Fruit fly (Drosophila melanogaster) whole organism, embryonic: Measurements from ENCODE around the gene CG15403.

Source experiments
- Abd-B ChIP-seq: fragments of 200-800 bp; sonication (Bioruptor generic); optimal IDR thresholded peaks from 2 replicates; lab custom pipeline; 2018; ENCODE audit warnings: missing biosample characterization, mild to moderate bottlenecking, missing genetic modification characterization, moderate library complexity
- CG10321 ChIP-seq: fragments of 200-800 bp; sonication (Bioruptor generic); IDR thresholded peaks from 2 replicates; pipeline ENCODE4 v1.3.6; 2022; ENCODE audit warnings: missing biosample characterization, missing genetic modification characterization
- CG12219 ChIP-seq: fragments of 200-800 bp; sonication (Bioruptor generic); optimal IDR thresholded peaks from 3 replicates; lab custom pipeline; 2018; ENCODE audit warnings: missing biosample characterization, mild to moderate bottlenecking, missing genetic modification characterization
- CG12236 ChIP-seq: fragments of 200-800 bp; sonication (Bioruptor generic); optimal IDR thresholded peaks from 2 replicates; lab custom pipeline; 2016; ENCODE audit warnings: missing biosample characterization, missing genetic modification characterization
- CG12299 ChIP-seq: fragments of 200-800 bp; sonication (Bioruptor generic); optimal IDR thresholded peaks from 2 replicates; lab custom pipeline; 2018; ENCODE audit warnings: missing biosample characterization, mild to moderate bottlenecking, missing genetic modification characterization
- CG12391 ChIP-seq: fragments of 200-800 bp; sonication (Bioruptor generic); optimal IDR thresholded peaks from 3 replicates; lab custom pipeline; 2018; ENCODE audit warnings: missing biosample characterization, mild to moderate bottlenecking, missing genetic modification characterization, moderate library complexity
- CG17912 ChIP-seq: fragments of 200-800 bp; sonication (Bioruptor generic); optimal IDR thresholded peaks from 2 replicates; lab custom pipeline; 2018; ENCODE audit warnings: missing biosample characterization, mild to moderate bottlenecking, missing genetic modification characterization
- CG18599 ChIP-seq: fragments of 200-800 bp; sonication (Bioruptor generic); optimal IDR thresholded peaks from 3 replicates; lab custom pipeline; 2017; ENCODE audit warnings: missing biosample characterization, missing genetic modification characterization, mild to moderate bottlenecking, moderate library complexity, missing genetic modification reagents
- CG2712 ChIP-seq: fragments of 200-800 bp; optimal IDR thresholded peaks from 3 replicates; lab custom pipeline; 2019; ENCODE audit warnings: missing biosample characterization, mild to moderate bottlenecking, missing genetic modification characterization, moderate library complexity
- CG30020 ChIP-seq: fragments of 200-800 bp; optimal IDR thresholded peaks from 2 replicates; lab custom pipeline; 2019; ENCODE audit warnings: missing biosample characterization, mild to moderate bottlenecking, missing genetic modification characterization, moderate library complexity
- CG30431 ChIP-seq: fragments of 200-800 bp; sonication (Bioruptor generic); optimal IDR thresholded peaks from 2 replicates; lab custom pipeline; 2017; ENCODE audit warnings: missing biosample characterization, missing genetic modification characterization
- CG4730 ChIP-seq: fragments of 200-800 bp; sonication (Bioruptor generic); IDR thresholded peaks from 2 replicates; pipeline ENCODE4 v1.3.6; 2022; ENCODE audit warnings: missing biosample characterization, missing genetic modification characterization
- CG5245 ChIP-seq: fragments of 200-800 bp; sonication (Bioruptor generic); optimal IDR thresholded peaks from 3 replicates; lab custom pipeline; 2016; ENCODE audit warnings: missing biosample characterization, missing genetic modification characterization
- CG6791 ChIP-seq: fragments of 200-800 bp; sonication (Bioruptor generic); IDR thresholded peaks from 3 replicates; pipeline ENCODE4 v1.3.6; 2022; ENCODE audit warnings: missing biosample characterization, missing genetic modification characterization; ENCODE audit not compliant: partially characterized antibody
- CG6813 ChIP-seq: fragments of 200-800 bp; sonication (Bioruptor generic); optimal IDR thresholded peaks from 2 replicates; lab custom pipeline; 2017; ENCODE audit warnings: missing biosample characterization, missing genetic modification characterization, mild to moderate bottlenecking, moderate library complexity, missing genetic modification reagents
- CG7745 ChIP-seq: fragments of 200-800 bp; sonication (Bioruptor generic); optimal IDR thresholded peaks from 2 replicates; lab custom pipeline; 2018; ENCODE audit warnings: missing biosample characterization, mild to moderate bottlenecking, missing genetic modification characterization, moderate library complexity
- CG8388 ChIP-seq: fragments of 200-800 bp; sonication (Bioruptor generic); optimal IDR thresholded peaks from 2 replicates; lab custom pipeline; 2019; ENCODE audit warnings: missing biosample characterization, mild to moderate bottlenecking, missing genetic modification characterization, moderate library complexity
- CoRest ChIP-seq: fragments of 200-800 bp; sonication (Bioruptor generic); optimal IDR thresholded peaks from 3 replicates; lab custom pipeline; 2018; ENCODE audit warnings: missing biosample characterization, mild to moderate bottlenecking, missing genetic modification characterization, moderate library complexity
- Doc3 ChIP-seq: fragments of 200-800 bp; sonication (Bioruptor generic); IDR thresholded peaks from 3 replicates; pipeline ENCODE4 v1.3.6; 2022; ENCODE audit warnings: missing biosample characterization, missing genetic modification characterization; ENCODE audit not compliant: partially characterized antibody
- Dref ChIP-seq: fragments of 200-800 bp; sonication (Bioruptor generic); IDR thresholded peaks from 2 replicates; pipeline ENCODE4 v1.3.6; 2022; ENCODE audit warnings: missing biosample characterization, missing genetic modification characterization
- Hand ChIP-seq: fragments of 200-800 bp; sonication (Bioruptor generic); optimal IDR thresholded peaks from 2 replicates; lab custom pipeline; 2017; ENCODE audit warnings: mild to moderate bottlenecking, missing biosample characterization, missing genetic modification reagents, missing genetic modification characterization
- Hey ChIP-seq: fragments of 200-800 bp; sonication (Bioruptor generic); optimal IDR thresholded peaks from 3 replicates; lab custom pipeline; 2018; ENCODE audit warnings: missing biosample characterization, mild to moderate bottlenecking, missing genetic modification characterization
- Hr39 ChIP-seq: fragments of >200 bp; optimal IDR thresholded peaks from 2 replicates; lab custom pipeline; 2017
- MESR4 ChIP-seq: fragments of 200-800 bp; sonication (Bioruptor generic); optimal IDR thresholded peaks from 2 replicates; lab custom pipeline; 2018; ENCODE audit warnings: missing biosample characterization, mild to moderate bottlenecking, missing genetic modification characterization, moderate library complexity
- Med ChIP-seq: fragments of 200-800 bp; sonication (Bioruptor generic); peaks from one replicate; lab custom pipeline; 2016; ENCODE audit warnings: missing biosample characterization, missing genetic modification characterization, mild to moderate bottlenecking, inconsistent platforms, moderate library complexity
- NC2β ChIP-seq: fragments of 200-800 bp; sonication (Bioruptor generic); optimal IDR thresholded peaks from 2 replicates; lab custom pipeline; 2016; ENCODE audit warnings: missing biosample characterization, missing genetic modification characterization
- Pdp1 ChIP-seq, 2 experiments: fragments of 200-800 bp; sonication (Bioruptor generic); optimal IDR thresholded peaks; 3 replicates each; lab custom pipeline; 2016; ENCODE audit warnings: missing biosample characterization in 2 of 2, missing genetic modification characterization in 2 of 2, mild to moderate bottlenecking in 1 of 2, moderate library complexity in 1 of 2
- Sin3A ChIP-seq: fragments of >200 bp; optimal IDR thresholded peaks from 2 replicates; lab custom pipeline; 2018
- Xbp1 ChIP-seq: fragments of 200-800 bp; sonication (Bioruptor generic); optimal IDR thresholded peaks from 3 replicates; lab custom pipeline; 2016; ENCODE audit warnings: missing biosample characterization, mild to moderate bottlenecking, missing genetic modification characterization
- Xrp1 ChIP-seq: fragments of 200-800 bp; sonication (Bioruptor generic); IDR thresholded peaks from 2 replicates; pipeline ENCODE4 v1.3.6; 2022; ENCODE audit warnings: missing biosample characterization, missing genetic modification characterization
- ac ChIP-seq: fragments of 200-800 bp; sonication (Bioruptor generic); optimal IDR thresholded peaks from 3 replicates; lab custom pipeline; 2017; ENCODE audit warnings: missing biosample characterization, mild to moderate bottlenecking, missing genetic modification characterization
- bcd ChIP-seq: fragments of 200-800 bp; sonication (Bioruptor generic); optimal IDR thresholded peaks from 2 replicates; lab custom pipeline; 2017; ENCODE audit warnings: missing biosample characterization, mild to moderate bottlenecking, missing genetic modification characterization
- cwo ChIP-seq: fragments of 200-800 bp; sonication (Bioruptor generic); optimal IDR thresholded peaks from 3 replicates; lab custom pipeline; 2017; ENCODE audit warnings: missing biosample characterization, missing genetic modification characterization, mild to moderate bottlenecking, moderate library complexity, missing genetic modification reagents
- dan ChIP-seq: fragments of 200-800 bp; sonication (Bioruptor generic); IDR thresholded peaks from 2 replicates; pipeline ENCODE4 v1.3.6; 2022; ENCODE audit warnings: missing biosample characterization, missing genetic modification characterization
- danr ChIP-seq: fragments of 200-800 bp; sonication (Bioruptor generic); IDR thresholded peaks from 2 replicates; pipeline ENCODE4 v1.3.6; 2022; ENCODE audit warnings: missing biosample characterization, missing genetic modification characterization
- dimm ChIP-seq: fragments of 200-800 bp; sonication (Bioruptor generic); IDR thresholded peaks from 2 replicates; pipeline ENCODE4 v1.3.6; 2022; ENCODE audit warnings: missing biosample characterization, missing genetic modification characterization
- dm ChIP-seq: fragments of 200-800 bp; sonication (Bioruptor generic); optimal IDR thresholded peaks from 3 replicates; lab custom pipeline; 2016; ENCODE audit warnings: missing biosample characterization, missing genetic modification characterization
- h ChIP-seq: fragments of >200 bp; optimal IDR thresholded peaks from 2 replicates; lab custom pipeline; 2017
- insv ChIP-seq, 2 experiments: fragments of 200-800 bp; sonication (Bioruptor generic); optimal IDR thresholded peaks; 3 replicates each; lab custom pipeline; 2016 to 2018; ENCODE audit warnings: missing biosample characterization in 2 of 2, missing genetic modification characterization in 2 of 2
- lilli ChIP-seq: fragments of 200-800 bp; sonication (Bioruptor generic); optimal IDR thresholded peaks from 3 replicates; lab custom pipeline; 2016; ENCODE audit warnings: missing biosample characterization, missing genetic modification characterization
- lola ChIP-seq, 3 experiments: fragments of >200 bp in 2 of 3; fragments of 200-800 bp in 1 of 3; sonication (Bioruptor generic) in 1 of 3; optimal IDR thresholded peaks; 2 replicates each; lab custom pipeline; 2017 to 2019; ENCODE audit warnings: missing biosample characterization in 3 of 3, missing genetic modification characterization in 3 of 3, mild to moderate bottlenecking in 1 of 3, moderate library complexity in 1 of 3
- nau ChIP-seq: fragments of 200-800 bp; sonication (Bioruptor generic); optimal IDR thresholded peaks from 3 replicates; lab custom pipeline; 2017; ENCODE audit warnings: missing biosample characterization, mild to moderate bottlenecking, missing genetic modification characterization, missing genetic modification reagents
- odd ChIP-seq: fragments of 200-800 bp; sonication (Bioruptor generic); optimal IDR thresholded peaks from 2 replicates; lab custom pipeline; 2017; ENCODE audit warnings: missing biosample characterization, mild to moderate bottlenecking, missing genetic modification characterization
- org-1 ChIP-seq: fragments of 200-800 bp; sonication (Bioruptor generic); optimal IDR thresholded peaks from 2 replicates; lab custom pipeline; 2017; ENCODE audit warnings: missing biosample characterization, missing genetic modification characterization
- otp ChIP-seq: fragments of 200-800 bp; sonication (Bioruptor generic); IDR thresholded peaks from 3 replicates; pipeline ENCODE4, ENCODE4 v1.3.6; 2022; ENCODE audit warnings: missing biosample characterization, missing genetic modification characterization
- ro ChIP-seq: fragments of 200-800 bp; sonication (Bioruptor generic); IDR thresholded peaks from 2 replicates; pipeline ENCODE4 v1.3.6; 2022; ENCODE audit warnings: missing biosample characterization, missing genetic modification characterization
- salm ChIP-seq: fragments of 200-800 bp; sonication (Bioruptor generic); optimal IDR thresholded peaks from 2 replicates; lab custom pipeline; 2018; ENCODE audit warnings: missing biosample characterization, mild to moderate bottlenecking, missing genetic modification characterization
- slp2 ChIP-seq: fragments of 200-800 bp; sonication (Bioruptor generic); optimal IDR thresholded peaks from 2 replicates; lab custom pipeline; 2016; ENCODE audit warnings: missing biosample characterization, missing genetic modification characterization
- ssp ChIP-seq: fragments of 200-800 bp; sonication (Bioruptor generic); IDR thresholded peaks from 2 replicates; pipeline ENCODE4 v1.3.6; 2022; ENCODE audit warnings: missing biosample characterization, missing genetic modification characterization
- vfl ChIP-seq: fragments of 200-800 bp; sonication (Bioruptor generic); optimal IDR thresholded peaks from 2 replicates; lab custom pipeline; 2016; ENCODE audit warnings: missing biosample characterization, missing genetic modification characterization
- vvl ChIP-seq: fragments of 200-800 bp; sonication (Bioruptor generic); IDR thresholded peaks from 2 replicates; pipeline ENCODE4 v1.3.6; 2022; ENCODE audit warnings: missing biosample characterization, missing genetic modification characterization

The CG15403 gene

DNA sequence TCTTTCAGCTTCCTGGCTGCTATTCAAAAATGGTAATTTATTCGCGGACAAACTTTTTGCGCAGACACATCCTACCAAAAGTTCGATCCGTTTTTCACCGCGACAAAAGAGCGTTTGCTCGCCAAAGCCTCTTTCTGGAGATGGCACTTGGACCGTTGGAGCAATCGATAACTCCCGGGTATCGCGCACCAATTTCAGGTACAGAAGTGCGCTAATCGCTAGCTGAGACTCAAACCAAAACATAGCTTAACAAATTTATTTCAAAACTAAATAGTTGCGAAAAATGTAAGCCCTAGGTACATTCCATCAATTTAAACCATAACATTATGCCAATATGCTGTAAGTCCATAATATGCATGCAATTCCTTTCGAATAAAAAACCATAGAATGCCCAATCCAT lies 16.3 kb downstream of the CG15403 start, which contains the start of gene toc (continued):
- no peak for TF ChIP-seq CG18599 (GFP tag; lab: Kevin White, UChicago)
- no peak for TF ChIP-seq slp2 (GFP tag; lab: Kevin White, UChicago)
- no peak for TF ChIP-seq Xrp1 (GFP tag; lab: Robert Waterston, UW)
- TF ChIP-seq MESR4 (GFP tag; lab: Kevin White, UChicago): peak; percentile 29
- TF ChIP-seq dimm (GFP tag; lab: Robert Waterston, UW): no peak
- no peak for TF ChIP-seq h
- no peak for TF ChIP-seq CG2712 (tag; lab: Kevin White, UChicago)
- TF ChIP-seq dan: no peak
- no peak for TF ChIP-seq insv (GFP tag; optimal IDR thresholded peaks at IDR 0.05; lab: Kevin White, UChicago)
- TF ChIP-seq Abd-B (GFP tag; lab: Kevin White, UChicago): no peak
- TF ChIP-seq CG12391 (tag; lab: Kevin White, UChicago): peak; percentile 21
- TF ChIP-seq NC2β: no peak
- no peak for TF ChIP-seq CG4730 (GFP tag; lab: Robert Waterston, UW)
- no peak for TF ChIP-seq odd (GFP tag; lab: Kevin White, UChicago)
- no peak for TF ChIP-seq CG12219 (GFP tag; lab: Kevin White, UChicago)
- TF ChIP-seq CG7745 (tag; lab: Kevin White, UChicago): no peak
- TF ChIP-seq CG12236 (GFP tag; lab: Kevin White, UChicago): no peak
- no peak for TF ChIP-seq CG5245 (GFP tag; lab: Kevin White, UChicago)
- TF ChIP-seq CG17912: no peak
- TF ChIP-seq ssp (GFP tag; lab: Robert Waterston, UW): no peak
- TF ChIP-seq cwo (GFP tag; lab: Kevin White, UChicago): no peak
- TF ChIP-seq lola (GFP tag; optimal IDR thresholded peaks at IDR 0.05; lab: Kevin White, UChicago): no peak
- TF ChIP-seq Dref (GFP tag; lab: Robert Waterston, UW): peak; percentile 91
- TF ChIP-seq ac (GFP tag; lab: Kevin White, UChicago): no peak
- TF ChIP-seq Hand (GFP tag; lab: Kevin White, UChicago): no peak
- TF ChIP-seq danr (GFP tag; lab: Robert Waterston, UW): no peak
- no peak for TF ChIP-seq dm (GFP tag; lab: Kevin White, UChicago)
- TF ChIP-seq CG30431 (GFP tag; lab: Kevin White, UChicago): no peak
- TF ChIP-seq CG6791 (GFP tag; lab: Robert Waterston, UW): peak; percentile 90
- no peak for TF ChIP-seq Hey (tag; lab: Kevin White, UChicago)
- TF ChIP-seq vfl (GFP tag; lab: Kevin White, UChicago): no peak
- TF ChIP-seq otp (GFP tag; lab: Robert Waterston, UW): no peak
- peak; percentile 68 for TF ChIP-seq Doc3 (GFP tag; lab: Robert Waterston, UW)
- TF ChIP-seq salm (tag; lab: Kevin White, UChicago): no peak
- peak; percentile 43 for TF ChIP-seq CoRest (tag; lab: Kevin White, UChicago)
- TF ChIP-seq org-1 (GFP tag; lab: Kevin White, UChicago): no peak
- TF ChIP-seq nau: no peak
- peak; percentile 85 for TF ChIP-seq Med (GFP tag; lab: Kevin White, UChicago)
- TF ChIP-seq Xbp1: no peak
- TF ChIP-seq Pdp1 (GFP tag; optimal IDR thresholded peaks at IDR 0.05; lab: Kevin White, UChicago): no peak
- no peak for TF ChIP-seq Sin3A (lab: Kevin White, UChicago)
- TF ChIP-seq bcd (GFP tag; lab: Kevin White, UChicago): peak; percentile 16
- TF ChIP-seq CG8388 (GFP tag; lab: Kevin White, UChicago): no peak
- no peak for TF ChIP-seq ro (GFP tag; lab: Robert Waterston, UW)
- no peak for TF ChIP-seq CG12299
- TF ChIP-seq vvl (GFP tag; lab: Robert Waterston, UW): peak; percentile 67
- no peak for TF ChIP-seq Hr39
- TF ChIP-seq CG6813 (GFP tag; lab: Kevin White, UChicago): no peak
- peak; percentile 15 for TF ChIP-seq lilli (GFP tag; lab: Kevin White, UChicago)
- TF ChIP-seq CG10321: no peak
- no peak for TF ChIP-seq CG30020 (tag; lab: Kevin White, UChicago)
